Worm (Caenorhabditis elegans) whole organism, L1 larva: ENCODE results near the gene pqn-39.

Experiments used
- Y116A8C.19 ChIP-seq: sonication (generic microtip); optimal IDR thresholded peaks from 2 replicates; lab custom pipeline; 2016; ENCODE audit warnings: missing compliant biosample characterization, missing genetic modification characterization, borderline replicate concordance
- ama-1 ChIP-seq: fragments of 150-350 bp; optimal IDR thresholded peaks from 2 replicates; lab custom pipeline; 2014
- ceh-82 ChIP-seq, 3 experiments: fragments of 150-350 bp in 1 of 3; sonication (generic microtip) in 2 of 3; optimal IDR thresholded peaks; 2 replicates each; lab custom pipeline; 2014 to 2017; ENCODE audit warnings: missing biosample characterization in 3 of 3, missing genetic modification characterization in 3 of 3
- efl-1 ChIP-seq, 4 experiments: fragments of 150-350 bp; optimal IDR thresholded peaks in 3 of 4; peaks in 1 of 4; 1 replicate in 1 of 4; 2 replicates in 3 of 4; lab custom pipeline; 2014; ENCODE audit warnings: missing biosample characterization in 2 of 4, missing genetic modification characterization in 2 of 4, missing genetic modification reagents in 2 of 4
- fkh-10 ChIP-seq: sonication (generic microtip); optimal IDR thresholded peaks from 2 replicates; lab custom pipeline; 2017; ENCODE audit warnings: missing biosample characterization, missing genetic modification reagents, missing genetic modification characterization
- lin-15B ChIP-seq: fragments of 150-350 bp; sonication (generic microtip); optimal IDR thresholded peaks from 3 replicates; lab custom pipeline; 2014; ENCODE audit warnings: missing biosample characterization, missing genetic modification characterization
- lin-35 ChIP-seq, 2 experiments: fragments of 150-350 bp; optimal IDR thresholded peaks; 2 replicates each; lab custom pipeline; 2014; ENCODE audit warnings: missing biosample characterization in 2 of 2, missing genetic modification characterization in 2 of 2, missing genetic modification reagents in 2 of 2
- lin-39 ChIP-seq: fragments of 150-350 bp; optimal IDR thresholded peaks from 2 replicates; lab custom pipeline; 2014; ENCODE audit warnings: missing biosample characterization, missing genetic modification reagents, missing genetic modification characterization
- nhr-11 ChIP-seq: fragments of 150-350 bp; optimal IDR thresholded peaks from 2 replicates; lab custom pipeline; 2014; ENCODE audit warnings: missing biosample characterization, missing genetic modification characterization
- nhr-19 ChIP-seq: fragments of 200-800 bp; sonication (Bioruptor generic); conservative IDR thresholded peaks from 2 replicates; pipeline ENCODE4 v1.3.6; 2022; ENCODE audit warnings: missing genetic modification characterization, missing compliant biosample characterization

DNA sequence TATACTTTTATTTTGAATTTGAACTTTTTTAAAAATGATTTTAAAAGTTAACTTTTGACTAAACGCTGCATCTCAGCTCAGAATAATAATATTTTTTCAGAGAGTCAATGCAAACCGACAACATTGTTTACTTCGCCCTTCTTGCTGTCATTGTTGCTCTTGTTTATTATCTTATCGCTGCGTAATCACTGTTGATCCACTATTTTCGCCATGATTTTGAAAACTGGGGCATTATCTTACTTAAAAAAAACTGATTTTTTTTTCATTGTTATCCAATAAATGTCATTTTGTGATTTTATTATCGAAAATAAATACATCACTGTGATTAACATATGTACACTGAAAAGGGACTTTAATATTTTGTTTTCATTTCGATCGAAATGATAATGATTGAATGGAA, 34.3 kb upstream of the pqn-39 start:
- TF ChIP-seq lin-39 (no peak), lin-15B (tag; lab: Kevin White, UChicago) (no peak), Y116A8C.19 (tag; lab: Kevin White, UChicago) (no peak), nhr-19 (GFP tag; lab: Robert Waterston, UW) (no peak), ama-1 (no peak), efl-1 (optimal IDR thresholded peaks at IDR 0.05; lab: Kevin White, UChicago) (no peak), efl-1 (GFP tag; optimal IDR thresholded peaks at IDR 0.05 in 1 of 2; lab: Kevin White, UChicago) (peak in 1 of 2 experiments; percentile 9), nhr-11 (tag; lab: Kevin White, UChicago) (no peak), ceh-82 (tag; optimal IDR thresholded peaks at IDR 0.05; lab: Kevin White, UChicago) (no peak), fkh-10 (GFP tag; lab: Kevin White, UChicago) (no peak), lin-35 (GFP tag; optimal IDR thresholded peaks at IDR 0.05; lab: Kevin White, UChicago) (no peak)
